Fruit fly (Drosophila melanogaster): Measurements from ENCODE around the gene CG5704.
A peak's percentile ranks its signal among the peaks of the same experiment; 100 is the strongest.

Gene CG5704

DNA sequence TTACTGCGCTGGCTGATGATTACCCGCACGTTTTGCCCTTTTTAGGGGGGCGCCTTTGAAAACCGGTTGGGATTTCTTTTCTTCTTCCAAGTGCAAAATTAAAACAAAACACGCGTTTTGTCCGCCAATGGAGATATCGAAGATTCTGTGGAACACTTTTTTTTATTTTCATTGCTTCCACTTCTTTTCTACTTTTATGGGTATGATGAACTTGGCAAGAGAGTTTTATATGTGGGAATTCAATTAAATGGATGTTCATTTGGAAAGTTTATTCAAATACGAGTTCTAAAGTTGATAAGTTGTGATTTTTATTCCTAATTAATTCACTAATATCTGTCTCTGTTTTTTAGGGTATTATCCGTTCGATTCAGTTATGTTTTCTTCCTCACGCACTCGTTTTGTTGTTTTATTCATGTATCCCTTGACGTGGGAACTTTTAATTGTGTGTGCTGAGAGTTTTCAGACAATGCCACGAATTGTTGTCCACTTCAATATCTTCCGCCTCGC is 6.7 kb downstream of the CG5704 start (continued):
- TF ChIP-seq prd (optimal IDR thresholded peaks at IDR 0.05) (no peak), prd (GFP tag; IDR thresholded peaks at IDR 0.05) (peak; percentile 67; the same call in 2 of the 3 replicates), B-H1 (GFP tag; IDR thresholded peaks at IDR 0.05) (peak; percentile 27; the same call in 2 of the 3 replicates), YL-1 (GFP tag; optimal IDR thresholded peaks at IDR 0.05) (no peak), CG3726 (GFP tag; IDR thresholded peaks at IDR 0.05) (no peak), CG31224 (GFP tag; IDR thresholded peaks at IDR 0.05) (no peak), CG2678 (tag; optimal IDR thresholded peaks at IDR 0.05) (peak; percentile 7), grn (GFP tag; optimal IDR thresholded peaks at IDR 0.05) (no peak), gsb-n (tag; optimal IDR thresholded peaks at IDR 0.05) (no peak), croc (GFP tag; conservative IDR thresholded peaks at IDR 0.05) (no peak; the same call in 1 of the 3 replicates), CG9609 (GFP tag; optimal IDR thresholded peaks at IDR 0.05) (no peak), CG6765 (GFP tag; optimal IDR thresholded peaks at IDR 0.05) (no peak), tin (GFP tag; optimal IDR thresholded peaks at IDR 0.05) (peak; percentile 51), inv (GFP tag; IDR thresholded peaks at IDR 0.05; ENCODE audit: partially characterized antibody) (no peak), CG4617 (GFP tag; optimal IDR thresholded peaks at IDR 0.05; ENCODE audit: borderline replicate concordance) (no peak), jigr1 (GFP tag; IDR thresholded peaks at IDR 0.05) (no peak), CG10321 (GFP tag; IDR thresholded peaks at IDR 0.05) (no peak), CG4282 (GFP tag; optimal IDR thresholded peaks at IDR 0.05) (no peak), CG2889 (GFP tag; IDR thresholded peaks at IDR 0.05) (no peak), CG7745 (tag; optimal IDR thresholded peaks at IDR 0.05) (no peak), CG3281 (GFP tag; optimal IDR thresholded peaks at IDR 0.05) (no peak), CG3995 (GFP tag; optimal IDR thresholded peaks at IDR 0.05) (no peak), maf-S (GFP tag; optimal IDR thresholded peaks at IDR 0.05) (no peak), CG8765 (GFP tag; IDR thresholded peaks at IDR 0.05) (no peak), CG10959 (GFP tag; IDR thresholded peaks at IDR 0.05) (no peak), Adf1 (GFP tag; IDR thresholded peaks at IDR 0.05) (no peak), lbe (GFP tag; optimal IDR thresholded peaks at IDR 0.05) (peak; percentile 77), slp2 (GFP tag; optimal IDR thresholded peaks at IDR 0.05) (no peak), crc (GFP tag; optimal IDR thresholded peaks at IDR 0.05) (peak; percentile 13), Sin3A (optimal IDR thresholded peaks at IDR 0.05) (no peak), Dfd (GFP tag; optimal IDR thresholded peaks at IDR 0.05) (no peak), gem (tag; optimal IDR thresholded peaks at IDR 0.05) (peak; percentile 44), vvl (GFP tag; IDR thresholded peaks at IDR 0.05) (peak; percentile 86), da (GFP tag; optimal IDR thresholded peaks at IDR 0.05) (no peak), CG10462 (GFP tag; optimal IDR thresholded peaks at IDR 0.05) (no peak), Asciz (GFP tag; optimal IDR thresholded peaks at IDR 0.05) (no peak), exex (tag; optimal IDR thresholded peaks at IDR 0.05) (no peak), CG10979 (tag; optimal IDR thresholded peaks at IDR 0.05) (peak; percentile 77), Rx (GFP tag; IDR thresholded peaks at IDR 0.05) (no peak), CG14014 (GFP tag; IDR thresholded peaks at IDR 0.05) (no peak), hb (GFP tag; IDR thresholded peaks at IDR 0.05; ENCODE audit: partially characterized antibody) (no peak), Dll (GFP tag; IDR thresholded peaks at IDR 0.05; ENCODE audit: partially characterized antibody) (no peak), CG1602 (GFP tag; optimal IDR thresholded peaks at IDR 0.05) (no peak), pzg (GFP tag; optimal IDR thresholded peaks at IDR 0.05) (no peak), CG31441 (GFP tag; IDR thresholded peaks at IDR 0.05) (peak; percentile 40), H2.0 (GFP tag; IDR thresholded peaks at IDR 0.05) (no peak; the same call in 1 of the 2 replicates), pb (GFP tag; optimal IDR thresholded peaks at IDR 0.05) (no peak), CG7357 (GFP tag; IDR thresholded peaks at IDR 0.05) (no peak), Max (GFP tag; optimal IDR thresholded peaks at IDR 0.05) (no peak), CG12071 (GFP tag; optimal IDR thresholded peaks at IDR 0.05) (no peak), HHEX (GFP tag; optimal IDR thresholded peaks at IDR 0.05) (no peak), sna (GFP tag; IDR thresholded peaks at IDR 0.05; ENCODE audit: partially characterized antibody) (no peak)

Data from whole organism, embryonic.